Fruit fly (Drosophila melanogaster) ovary, adult (tissue): ENCODE results near the gene CG32066.

Experiments used
- CG17801 ChIP-seq: fragments of 200-800 bp; optimal IDR thresholded peaks from 2 replicates; lab custom pipeline; 2019; ENCODE audit warnings: missing biosample characterization, mild to moderate bottlenecking, missing genetic modification characterization, moderate library complexity; ENCODE audit not compliant: partially characterized antibody

The CG32066 gene

dm6 chr3L:10660744-10661589 lies at the start of gene CG32066, which contains the start of gene CG8003:
CG32066 (minus strand) TSS chr3L:10661013.
CG8003 (plus strand) TSS chr3L:10661475.
- TF ChIP-seq CG17801 (GFP tag; lab: Kevin White, UChicago) = peak; percentile 53

dm6 chr3L:10709132-10709531 lies 48.3 kb upstream of the CG32066 start:
- TF ChIP-seq CG17801 (GFP tag; lab: Kevin White, UChicago) = no peak

dm6 chr3L:10704482-10704993 lies 43.7 kb upstream of the CG32066 start:
- TF ChIP-seq CG17801 (GFP tag; lab: Kevin White, UChicago) = no peak

- no peak for TF ChIP-seq CG17801 (GFP tag; lab: Kevin White, UChicago)
Observed at dm6 chr3L:10702216-10702615, 41.4 kb upstream of the CG32066 start.

- no peak for TF ChIP-seq CG17801 (GFP tag; lab: Kevin White, UChicago)
Observed at dm6 chr3L:10698182-10698581, 37.4 kb upstream of the CG32066 start.

dm6 chr3L:10697413-10698118 lies 36.8 kb upstream of the CG32066 start:
- no peak for TF ChIP-seq CG17801 (GFP tag; lab: Kevin White, UChicago)

dm6 chr3L:10696635-10697412 lies 36.0 kb upstream of the CG32066 start, which contains the start of gene NijA:
NijA (minus strand) TSS chr3L:10696877.
- peak; percentile 15 for TF ChIP-seq CG17801 (GFP tag; lab: Kevin White, UChicago)

- peak; percentile 40 for TF ChIP-seq CG17801 (GFP tag; lab: Kevin White, UChicago)
Observed at dm6 chr3L:10693709-10694403, 33.0 kb upstream of the CG32066 start, which contains the start of gene ND-13B. ND-13B (minus strand) TSS chr3L:10694108.

dm6 chr3L:10692459-10693217 lies 31.8 kb upstream of the CG32066 start, which contains the start of gene CG33493:
CG33493 (minus strand) TSS chr3L:10693167.
- no peak for TF ChIP-seq CG17801 (GFP tag; lab: Kevin White, UChicago)

- peak; percentile 60 for TF ChIP-seq CG17801 (GFP tag; lab: Kevin White, UChicago)
Observed at dm6 chr3L:10690904-10691408, 30.1 kb upstream of the CG32066 start, which contains the start of gene CG11811. CG11811 (plus strand) TSS chr3L:10691024.

dm6 chr3L:10686625-10687024 lies 25.8 kb upstream of the CG32066 start:
- TF ChIP-seq CG17801 (GFP tag; lab: Kevin White, UChicago) = no peak

dm6 chr3L:10684492-10684891 lies 23.7 kb upstream of the CG32066 start:
- no peak for TF ChIP-seq CG17801 (GFP tag; lab: Kevin White, UChicago)

- TF ChIP-seq CG17801 (GFP tag; lab: Kevin White, UChicago) = peak; percentile 55
Observed at dm6 chr3L:10683899-10684340, 23.1 kb upstream of the CG32066 start.
